Worm (Caenorhabditis elegans): ENCODE data around the gene nlp-26.

nlp-26 gene

DNA sequence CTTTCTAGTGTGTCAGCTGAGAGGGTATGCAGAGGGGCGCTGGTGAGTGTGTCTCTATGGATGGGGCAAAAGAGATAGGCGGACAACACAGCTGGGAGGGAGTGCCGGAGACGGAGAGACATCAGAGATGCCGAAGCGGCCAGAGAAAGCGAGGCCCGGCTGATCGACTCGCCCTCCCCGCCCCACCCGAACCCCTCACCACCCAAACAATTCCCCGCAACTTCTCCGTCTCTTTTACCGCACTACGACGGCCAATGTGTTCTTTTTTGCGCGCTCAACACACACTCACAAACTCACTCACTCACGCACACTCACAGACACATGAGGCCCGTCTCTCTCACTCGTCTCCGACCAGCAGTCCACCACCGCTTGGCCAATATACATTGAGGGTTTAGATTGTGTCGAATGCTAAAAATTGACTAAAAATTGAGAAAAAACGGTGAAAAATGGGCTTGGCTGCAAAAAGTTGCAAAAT is 9.2 kb downstream of the nlp-26 start, which contains the start of gene Y43F8C.3 (continued):
- TF ChIP-seq ztf-26 (tag; optimal IDR thresholded peaks at IDR 0.05) = peak; percentile 68
- TF ChIP-seq attf-5 (GFP tag; optimal IDR thresholded peaks at IDR 0.05) = peak; percentile 27
- peak; percentile 62 for TF ChIP-seq mcd-1 (GFP tag; IDR thresholded peaks at IDR 0.05)
- no peak for TF ChIP-seq ztf-6 (GFP tag; IDR thresholded peaks at IDR 0.05)
- TF ChIP-seq ekl-4 (GFP tag; IDR thresholded peaks at IDR 0.05) = no peak
- peak; percentile 28 for TF ChIP-seq atf-7 (tag; optimal IDR thresholded peaks at IDR 0.05)
- TF ChIP-seq nhr-120 (GFP tag; IDR thresholded peaks at IDR 0.05) = 0 out of 2 replicates have a peak, but pooled peaks have one; percentile 24
- TF ChIP-seq lin-54 (GFP tag; optimal IDR thresholded peaks at IDR 0.05) = peak; percentile 19
- peak; percentile 47; the same call in 1 of the 2 replicates for TF ChIP-seq K11D2.4 (GFP tag; IDR thresholded peaks at IDR 0.05)
- TF ChIP-seq gei-17 (GFP tag; optimal IDR thresholded peaks at IDR 0.05) = peak; percentile 46
- TF ChIP-seq attf-6 (GFP tag; IDR thresholded peaks at IDR 0.05) = no peak
- TF ChIP-seq B0035.1 (tag; optimal IDR thresholded peaks at IDR 0.05) = no peak
- peak; percentile 66; the same call in 1 of the 2 replicates for TF ChIP-seq nfyb-1 (GFP tag; IDR thresholded peaks at IDR 0.05)
- peak; percentile 94 for TF ChIP-seq lir-1 (GFP tag; conservative IDR thresholded peaks at IDR 0.05)
- no peak for TF ChIP-seq rpc-1 (optimal IDR thresholded peaks at IDR 0.05)
- no peak for TF ChIP-seq rpc-1 (tag; optimal IDR thresholded peaks at IDR 0.05)
- no peak for TF ChIP-seq ceh-40 (GFP tag; IDR thresholded peaks at IDR 0.05)
- TF ChIP-seq ztf-18 (tag; optimal IDR thresholded peaks at IDR 0.05) = no peak
- 0 out of 2 replicates have a peak, but pooled peaks have one; percentile 60 for TF ChIP-seq Y56A3A.18 (GFP tag; IDR thresholded peaks at IDR 0.05)
- TF ChIP-seq ceh-27 (GFP tag; optimal IDR thresholded peaks at IDR 0.05) = peak; percentile 84
- TF ChIP-seq egl-44 (GFP tag; IDR thresholded peaks at IDR 0.05) = no peak
- 0 out of 2 replicates have a peak, but pooled peaks have one; percentile 38 for TF ChIP-seq rcor-1 (GFP tag; IDR thresholded peaks at IDR 0.05)
- TF ChIP-seq ets-4 (GFP tag; optimal IDR thresholded peaks at IDR 0.05) = peak; percentile 4

DNA sequence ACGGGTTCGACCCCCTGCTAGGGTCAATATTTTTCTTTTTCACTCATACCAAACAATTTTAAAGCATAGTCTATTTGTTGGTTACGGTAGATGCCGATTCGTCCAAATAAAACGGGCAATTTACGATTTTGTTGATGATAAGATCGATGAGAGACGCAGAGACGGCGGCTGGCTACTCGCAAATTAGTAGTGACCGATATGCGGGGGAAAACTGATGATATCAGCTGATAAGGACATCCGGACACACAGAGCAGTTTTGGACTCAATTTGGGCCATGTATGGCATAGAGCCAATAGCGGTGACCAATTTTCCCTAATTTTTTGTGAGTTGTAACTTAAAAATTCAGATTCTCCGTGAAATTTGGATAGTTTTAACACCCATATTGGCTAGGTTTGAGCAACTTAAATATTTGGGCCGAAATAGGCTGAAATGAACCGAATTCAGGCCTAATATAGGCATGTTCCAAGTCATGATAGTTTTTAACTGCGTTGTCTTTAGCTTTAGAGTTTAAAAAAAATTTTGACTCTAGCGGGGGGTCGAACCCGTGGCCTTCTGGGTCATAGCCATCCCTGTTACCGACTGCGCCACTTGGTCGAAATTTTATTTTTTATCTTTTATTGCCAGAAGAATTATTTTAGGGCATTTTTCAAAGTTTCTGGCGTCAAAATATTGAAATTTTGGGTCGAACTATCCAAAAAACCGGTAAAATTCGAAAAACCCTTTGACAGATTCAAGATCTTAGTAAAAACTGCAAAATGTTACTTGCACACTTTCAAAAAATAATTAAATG is 10.5 kb downstream of the nlp-26 start:
- TF ChIP-seq him-1 (tag; optimal IDR thresholded peaks at IDR 0.05) (no peak), dpff-1 (tag; optimal IDR thresholded peaks at IDR 0.05) (no peak), rpc-1 (optimal IDR thresholded peaks at IDR 0.05) (peak; percentile 24), rpc-1 (tag; optimal IDR thresholded peaks at IDR 0.05) (peak; percentile 58), ccch-3 (GFP tag; optimal IDR thresholded peaks at IDR 0.05) (no peak), lin-54 (GFP tag; optimal IDR thresholded peaks at IDR 0.05) (no peak), Y53F4B.3 (GFP tag; IDR thresholded peaks at IDR 0.05) (no peak), B0261.1 (tag; optimal IDR thresholded peaks at IDR 0.05) (no peak), Y53G8AR.9 (GFP tag; conservative IDR thresholded peaks at IDR 0.05) (no peak)

DNA sequence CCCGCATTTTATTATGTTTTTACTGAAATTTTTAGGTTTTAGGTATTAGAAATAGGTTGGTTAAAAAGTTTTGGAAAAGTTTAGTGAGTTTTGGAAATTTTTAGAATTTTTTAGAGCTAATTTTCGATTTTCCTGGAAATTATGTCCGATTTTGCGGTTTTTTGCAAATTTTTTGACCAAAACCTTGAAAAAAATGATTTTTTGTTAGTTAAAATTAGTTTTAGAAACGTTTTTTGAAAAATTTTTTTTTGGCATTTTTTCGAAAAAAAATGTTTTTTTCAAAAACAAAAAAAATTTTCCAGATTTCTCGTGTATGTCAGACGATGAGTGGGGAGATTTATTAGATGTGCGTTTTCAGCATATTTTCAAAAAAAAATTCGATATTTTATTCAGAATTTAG is 11.5 kb downstream of the nlp-26 start, which contains the start of gene dyf-19:
Gene dyf-19, plus strand, starts transcription at position 301 of the 400 bp plus-strand sequence.
- no peak for TF ChIP-seq snpc-1.3 (tag; optimal IDR thresholded peaks at IDR 0.05; ENCODE audit: insufficient read depth)
- TF ChIP-seq nfya-1 (tag; optimal IDR thresholded peaks at IDR 0.05; ENCODE audit: borderline replicate concordance, insufficient read depth) = no peak
- TF ChIP-seq aptf-3 (GFP tag; IDR thresholded peaks at IDR 0.05) = no peak
- TF ChIP-seq ztf-22 (GFP tag; optimal IDR thresholded peaks at IDR 0.05) = no peak
- TF ChIP-seq ceh-100 (GFP tag; IDR thresholded peaks at IDR 0.05) = no peak
- no peak for TF ChIP-seq B0019.2 (GFP tag; conservative IDR thresholded peaks at IDR 0.05)
- no peak for TF ChIP-seq Y67H2A.10 (GFP tag; conservative IDR thresholded peaks at IDR 0.05)
- no peak for TF ChIP-seq ceh-40 (GFP tag; IDR thresholded peaks at IDR 0.05)
- no peak for TF ChIP-seq egrh-3 (GFP tag; IDR thresholded peaks at IDR 0.05)
- TF ChIP-seq madf-3 (GFP tag; IDR thresholded peaks at IDR 0.05) = no peak
- no peak for TF ChIP-seq sdz-38 (tag; optimal IDR thresholded peaks at IDR 0.05)
- TF ChIP-seq lir-1 (GFP tag; conservative IDR thresholded peaks at IDR 0.05) = no peak
- no peak for TF ChIP-seq egl-18 (GFP tag; IDR thresholded peaks at IDR 0.05)
- TF ChIP-seq ZK185.1 (tag; optimal IDR thresholded peaks at IDR 0.05; ENCODE audit: poor library complexity, severe bottlenecking) = no peak
- no peak for TF ChIP-seq F57A8.1 (GFP tag; optimal IDR thresholded peaks at IDR 0.05)
- no peak for TF ChIP-seq F37B4.10 (GFP tag; IDR thresholded peaks at IDR 0.05)
- TF ChIP-seq mxl-1 (tag; optimal IDR thresholded peaks at IDR 0.05) = no peak
- no peak for TF ChIP-seq sea-2 (GFP tag; IDR thresholded peaks at IDR 0.05)

Data from whole organism, young adult.